Worm (Caenorhabditis elegans) whole organism, young adult: ENCODE results near the gene serp-1.2.

Source experiments
- B0019.2 ChIP-seq: fragments of 200-800 bp; sonication (Bioruptor generic); conservative IDR thresholded peaks from 2 replicates; pipeline ENCODE4 v1.3.6; 2022; ENCODE audit warnings: missing genetic modification reagents, missing genetic modification characterization, missing compliant biosample characterization
- B0261.1 ChIP-seq: sonication (generic microtip); optimal IDR thresholded peaks from 2 replicates; lab custom pipeline; 2016; ENCODE audit warnings: mild to moderate bottlenecking, missing genetic modification characterization, moderate library complexity, missing compliant biosample characterization
- B0336.3 ChIP-seq: fragments of 200-800 bp; sonication (Bioruptor generic); IDR thresholded peaks from 2 replicates; pipeline ENCODE4 v1.3.6; 2022; ENCODE audit warnings: missing genetic modification characterization, missing compliant biosample characterization
- D2030.7 ChIP-seq: fragments of 200-800 bp; sonication (Bioruptor generic); IDR thresholded peaks from 2 replicates; pipeline ENCODE4 v1.3.6; 2022; ENCODE audit warnings: missing genetic modification reagents, missing genetic modification characterization, missing compliant biosample characterization
- F10E7.11 ChIP-seq: sonication (generic microtip); optimal IDR thresholded peaks from 2 replicates; lab custom pipeline; 2017; ENCODE audit warnings: mild to moderate bottlenecking, missing genetic modification characterization, moderate library complexity, missing compliant biosample characterization
- F23B12.7 ChIP-seq: sonication (generic microtip); optimal IDR thresholded peaks from 2 replicates; lab custom pipeline; 2017; ENCODE audit warnings: missing genetic modification characterization, mild to moderate bottlenecking, missing compliant biosample characterization, antibody characterized with exemption, moderate library complexity; ENCODE audit not compliant: insufficient read depth
- F39B2.1 ChIP-seq: fragments of 200-800 bp; sonication (Bioruptor generic); IDR thresholded peaks from 2 replicates; pipeline ENCODE4 v1.3.6; 2022; ENCODE audit warnings: missing genetic modification reagents, missing genetic modification characterization, missing compliant biosample characterization
- F49E8.2 ChIP-seq: sonication (generic microtip); optimal IDR thresholded peaks from 3 replicates; lab custom pipeline; 2017; ENCODE audit warnings: missing genetic modification characterization, mild to moderate bottlenecking, missing compliant biosample characterization, antibody characterized with exemption, moderate library complexity; ENCODE audit not compliant: insufficient read depth
- F55B11.4 ChIP-seq: sonication (generic microtip); optimal IDR thresholded peaks from 2 replicates; lab custom pipeline; 2016; ENCODE audit warnings: missing compliant biosample characterization, missing genetic modification characterization, borderline replicate concordance; ENCODE audit not compliant: insufficient read depth
- Y53G8AR.9 ChIP-seq: fragments of 200-800 bp; sonication (Bioruptor generic); conservative IDR thresholded peaks from 2 replicates; pipeline ENCODE4 v1.3.6; 2022; ENCODE audit warnings: missing genetic modification reagents, missing genetic modification characterization, missing compliant biosample characterization
- Y56A3A.18 ChIP-seq: fragments of 200-800 bp; sonication (Bioruptor generic); IDR thresholded peaks from 2 replicates; pipeline ENCODE4 v1.3.6; 2022; ENCODE audit warnings: missing genetic modification reagents, missing genetic modification characterization, missing compliant biosample characterization
- Y79H2A.3 ChIP-seq: fragments of 200-800 bp; sonication (Bioruptor generic); conservative IDR thresholded peaks from 2 replicates; pipeline ENCODE4 v1.3.6; 2022; ENCODE audit warnings: missing genetic modification reagents, missing genetic modification characterization, missing compliant biosample characterization
- ama-1 ChIP-seq, 3 experiments: fragments of 150-350 bp in 1 of 3; sonication (generic microtip) in 2 of 3; optimal IDR thresholded peaks; 2 replicates each; lab custom pipeline; 2014 to 2018; ENCODE audit warnings: missing biosample characterization in 2 of 3, missing genetic modification characterization in 2 of 3, missing genetic modification reagents in 2 of 3
- aptf-3 ChIP-seq: fragments of 200-800 bp; sonication (Bioruptor generic); IDR thresholded peaks from 2 replicates; pipeline ENCODE4 v1.3.6; 2022; ENCODE audit warnings: missing genetic modification characterization, missing compliant biosample characterization
- bed-1 ChIP-seq: fragments of 200-800 bp; sonication (Bioruptor generic); IDR thresholded peaks from 2 replicates; pipeline ENCODE4 v1.3.6; 2022; ENCODE audit warnings: missing genetic modification reagents, missing genetic modification characterization, missing compliant biosample characterization
- bed-2 ChIP-seq: fragments of 200-800 bp; sonication (Bioruptor generic); IDR thresholded peaks from 2 replicates; pipeline ENCODE4 v1.3.6; 2022; ENCODE audit warnings: missing genetic modification reagents, missing genetic modification characterization, missing compliant biosample characterization
- ceh-40 ChIP-seq: fragments of 200-800 bp; sonication (Bioruptor generic); IDR thresholded peaks from 2 replicates; pipeline ENCODE4 v1.3.6; 2022; ENCODE audit warnings: missing genetic modification characterization, missing compliant biosample characterization
- dpff-1 ChIP-seq: sonication (generic microtip); optimal IDR thresholded peaks from 2 replicates; lab custom pipeline; 2017; ENCODE audit warnings: mild to moderate bottlenecking, missing genetic modification characterization, missing compliant biosample characterization
- ets-4 ChIP-seq: fragments of 200-800 bp; sonication (Bioruptor generic); optimal IDR thresholded peaks from 2 replicates; lab custom pipeline; 2018; ENCODE audit warnings: mild to moderate bottlenecking, missing genetic modification characterization, missing compliant biosample characterization
- him-1 ChIP-seq: sonication (generic microtip); optimal IDR thresholded peaks from 2 replicates; lab custom pipeline; 2016; ENCODE audit warnings: missing genotype, missing genetic modification reagents, missing genetic modification characterization, missing compliant biosample characterization
- hlh-26 ChIP-seq: fragments of 200-800 bp; sonication (Bioruptor generic); conservative IDR thresholded peaks from 2 replicates; pipeline ENCODE4 v1.3.6; 2022; ENCODE audit warnings: missing genetic modification reagents, missing genetic modification characterization, missing compliant biosample characterization
- hrde-1 ChIP-seq: sonication (generic microtip); optimal IDR thresholded peaks from 2 replicates; lab custom pipeline; 2016; ENCODE audit warnings: missing genetic modification characterization, mild to moderate bottlenecking, missing compliant biosample characterization, moderate library complexity, missing genotype, missing genetic modification reagents, borderline replicate concordance
- hsf-1 ChIP-seq: fragments of 200-800 bp; sonication (Bioruptor generic); IDR thresholded peaks from 2 replicates; pipeline ENCODE4 v1.3.6; 2022; ENCODE audit warnings: missing genetic modification reagents, missing genetic modification characterization, missing compliant biosample characterization
- lin-40 ChIP-seq: sonication (generic microtip); optimal IDR thresholded peaks from 2 replicates; lab custom pipeline; 2016; ENCODE audit warnings: missing genetic modification characterization, mild to moderate bottlenecking, missing compliant biosample characterization, missing genotype, missing genetic modification reagents
- lin-54 ChIP-seq: fragments of 200-800 bp; sonication (Bioruptor generic); optimal IDR thresholded peaks from 2 replicates; lab custom pipeline; 2018; ENCODE audit warnings: mild to moderate bottlenecking, missing genetic modification characterization, missing compliant biosample characterization
- madf-3 ChIP-seq: fragments of 200-800 bp; sonication (Bioruptor generic); IDR thresholded peaks from 2 replicates; pipeline ENCODE4 v1.3.6; 2022; ENCODE audit warnings: missing genetic modification reagents, missing genetic modification characterization, missing compliant biosample characterization
- madf-6 ChIP-seq: fragments of 200-800 bp; sonication (Bioruptor generic); IDR thresholded peaks from 2 replicates; pipeline ENCODE4 v1.3.6; 2022; ENCODE audit warnings: missing genetic modification reagents, missing genetic modification characterization, missing compliant biosample characterization
- madf-8 ChIP-seq: fragments of 200-800 bp; sonication (Bioruptor generic); conservative IDR thresholded peaks from 2 replicates; pipeline ENCODE4 v1.3.6; 2022; ENCODE audit warnings: missing genetic modification reagents, missing genetic modification characterization, missing compliant biosample characterization
- mcd-1 ChIP-seq: fragments of 200-800 bp; sonication (Bioruptor generic); IDR thresholded peaks from 2 replicates; pipeline ENCODE4 v1.3.6; 2022; ENCODE audit warnings: missing genetic modification reagents, missing genetic modification characterization, missing compliant biosample characterization
- nfya-1 ChIP-seq: sonication (generic microtip); optimal IDR thresholded peaks from 2 replicates; lab custom pipeline; 2017; ENCODE audit warnings: antibody characterized with exemption, missing compliant biosample characterization, missing genetic modification characterization, borderline replicate concordance; ENCODE audit not compliant: insufficient read depth
- nfya-2 ChIP-seq: fragments of 200-800 bp; sonication (Bioruptor generic); IDR thresholded peaks from 2 replicates; pipeline ENCODE4 v1.3.6; 2022; ENCODE audit warnings: missing genetic modification reagents, missing genetic modification characterization, missing compliant biosample characterization
- nfyb-1 ChIP-seq: fragments of 200-800 bp; sonication (Bioruptor generic); IDR thresholded peaks from 2 replicates; pipeline ENCODE4 v1.3.6; 2022; ENCODE audit warnings: missing genetic modification reagents, missing genetic modification characterization, missing compliant biosample characterization
- nhr-179 ChIP-seq: sonication (generic microtip); optimal IDR thresholded peaks from 2 replicates; lab custom pipeline; 2016; ENCODE audit warnings: mild to moderate bottlenecking, missing genetic modification characterization, missing compliant biosample characterization
- nhr-27 ChIP-seq: fragments of 200-800 bp; sonication (Bioruptor generic); optimal IDR thresholded peaks from 2 replicates; lab custom pipeline; 2018; ENCODE audit warnings: mild to moderate bottlenecking, missing genetic modification characterization, moderate library complexity, missing compliant biosample characterization
- pha-4 ChIP-seq: fragments of 150-350 bp; sonication (generic microtip); optimal IDR thresholded peaks from 2 replicates; lab custom pipeline; 2014; ENCODE audit warnings: missing biosample characterization, missing genetic modification reagents, missing genetic modification characterization
- rcor-1 ChIP-seq: fragments of 200-800 bp; sonication (Bioruptor generic); IDR thresholded peaks from 2 replicates; pipeline ENCODE4 v1.3.6; 2022; ENCODE audit warnings: missing genetic modification reagents, missing genetic modification characterization, missing compliant biosample characterization
- snpc-1.1 ChIP-seq: sonication (generic microtip); optimal IDR thresholded peaks from 2 replicates; lab custom pipeline; 2017; ENCODE audit warnings: missing genetic modification characterization, mild to moderate bottlenecking, missing compliant biosample characterization, antibody characterized with exemption, moderate library complexity, missing genotype, missing genetic modification reagents; ENCODE audit not compliant: insufficient read depth
- snpc-3.4 ChIP-seq: sonication (generic microtip); optimal IDR thresholded peaks from 2 replicates; lab custom pipeline; 2017; ENCODE audit warnings: missing genetic modification characterization, mild to moderate bottlenecking, missing compliant biosample characterization, antibody characterized with exemption, moderate library complexity, missing genotype, missing genetic modification reagents
- snpc-4 ChIP-seq, 5 experiments: fragments of 150-350 bp in 1 of 5; sonication (generic microtip) in 4 of 5; optimal IDR thresholded peaks; 2 replicates each; lab custom pipeline; 2014 to 2018; ENCODE audit warnings: missing genetic modification characterization in 5 of 5, missing biosample characterization in 3 of 5, antibody characterized with exemption in 2 of 5, mild to moderate bottlenecking in 2 of 5, missing compliant biosample characterization in 2 of 5, missing genotype in 2 of 5, moderate library complexity in 2 of 5, missing genetic modification reagents in 1 of 5
- somi-1 ChIP-seq: fragments of 200-800 bp; sonication (Bioruptor generic); optimal IDR thresholded peaks from 2 replicates; lab custom pipeline; 2018; ENCODE audit warnings: mild to moderate bottlenecking, missing genetic modification characterization, missing compliant biosample characterization
- tbx-9 ChIP-seq: sonication (generic microtip); optimal IDR thresholded peaks from 2 replicates; lab custom pipeline; 2016; ENCODE audit warnings: borderline replicate concordance, missing genetic modification characterization, inconsistent platforms, missing compliant biosample characterization
- zfh-2 ChIP-seq: fragments of 200-800 bp; sonication (Bioruptor generic); conservative IDR thresholded peaks from 2 replicates; pipeline ENCODE4 v1.3.6; 2022; ENCODE audit warnings: missing genetic modification reagents, missing genetic modification characterization, missing compliant biosample characterization
- ztf-25 ChIP-seq: fragments of 200-800 bp; sonication (Bioruptor generic); IDR thresholded peaks from 2 replicates; pipeline ENCODE4 v1.3.6; 2022; ENCODE audit warnings: missing genetic modification reagents, missing genetic modification characterization, missing compliant biosample characterization
- ztf-26 ChIP-seq: sonication (generic microtip); optimal IDR thresholded peaks from 2 replicates; lab custom pipeline; 2017; ENCODE audit warnings: missing genetic modification characterization, missing compliant biosample characterization

The serp-1.2 gene

ce11 chrIV:8266024-8266949 is 40.8 kb downstream of the serp-1.2 start (continued):
- TF ChIP-seq him-1 (tag; lab: Kevin White, UChicago) (no peak), somi-1 (GFP tag; lab: Kevin White, UChicago) (no peak), nfyb-1 (GFP tag; lab: Robert Waterston, UW) (peak; percentile 45), dpff-1 (tag; lab: Kevin White, UChicago) (no peak), nfya-2 (GFP tag; lab: Robert Waterston, UW) (0 out of 2 replicates have a peak, but pooled peaks have one; percentile 68), bed-1 (GFP tag; lab: Robert Waterston, UW) (no peak), lin-40 (tag; lab: Kevin White, UChicago) (no peak), aptf-3 (no peak), Y56A3A.18 (no peak; the same call in 1 of the 2 replicates), B0019.2 (no peak), tbx-9 (tag; lab: Kevin White, UChicago) (no peak), ets-4 (no peak), Y79H2A.3 (GFP tag; lab: Robert Waterston, UW) (no peak), snpc-4 (GFP tag; optimal IDR thresholded peaks at IDR 0.05; lab: Kevin White, UChicago) (no peak), snpc-4 (tag; optimal IDR thresholded peaks at IDR 0.05; lab: Kevin White, UChicago) (peak in 1 of 4 experiments; percentile 7), mcd-1 (GFP tag; lab: Robert Waterston, UW) (0 out of 2 replicates have a peak, but pooled peaks have one; percentile 39), nfya-1 (tag; lab: Kevin White, UChicago) (no peak), hlh-26 (GFP tag; lab: Robert Waterston, UW) (no peak), ceh-40 (GFP tag; lab: Robert Waterston, UW) (0 out of 2 replicates have a peak, but pooled peaks have one; percentile 65), madf-8 (no peak), lin-54 (GFP tag; lab: Kevin White, UChicago) (peak; percentile 34), F23B12.7 (tag; lab: Kevin White, UChicago) (no peak), hrde-1 (tag; lab: Kevin White, UChicago) (no peak), Y53G8AR.9 (GFP tag; lab: Robert Waterston, UW) (peak; percentile 96), nhr-27 (tag; lab: Kevin White, UChicago) (no peak), F49E8.2 (tag; lab: Kevin White, UChicago) (no peak), D2030.7 (GFP tag; lab: Robert Waterston, UW) (no peak), ztf-25 (no peak), B0261.1 (no peak), B0336.3 (GFP tag; lab: Robert Waterston, UW) (peak; percentile 67), snpc-1.1 (tag; lab: Kevin White, UChicago) (no peak), madf-3 (GFP tag; lab: Robert Waterston, UW) (peak; percentile 72; the same call in 1 of the 2 replicates), hsf-1 (GFP tag; lab: Robert Waterston, UW) (no peak), pha-4 (tag; lab: Kevin White, UChicago) (no peak), madf-6 (GFP tag; lab: Robert Waterston, UW) (0 out of 2 replicates have a peak, but pooled peaks have one; percentile 14), rcor-1 (GFP tag; lab: Robert Waterston, UW) (0 out of 2 replicates have a peak, but pooled peaks have one; percentile 4), F55B11.4 (no peak), ama-1 (optimal IDR thresholded peaks at IDR 0.05; lab: Kevin White, UChicago) (peak; percentile 7), ama-1 (GFP tag; optimal IDR thresholded peaks at IDR 0.05; lab: Kevin White, UChicago) (no peak), nhr-179 (tag; lab: Kevin White, UChicago) (no peak), F10E7.11 (no peak), snpc-3.4 (tag; lab: Kevin White, UChicago) (no peak), ztf-26 (tag; lab: Kevin White, UChicago) (no peak), bed-2 (GFP tag; lab: Robert Waterston, UW) (no peak), F39B2.1 (GFP tag; lab: Robert Waterston, UW) (no peak), zfh-2 (GFP tag; lab: Robert Waterston, UW) (peak; percentile 85)
